Worm (Caenorhabditis elegans): Measurements from ENCODE around the gene F46B3.9.
A peak's percentile ranks its signal among the peaks of the same experiment; 100 is the strongest.

The F46B3.9 gene

ce11 chrV:20634330-20634729, 8.4 kb upstream of the F46B3.9 start, which contains the start of gene F46B3.16:
TSS of gene F46B3.16 (plus strand) at chrV:20634630.
- TF ChIP-seq dve-1 (tag; optimal IDR thresholded peaks at IDR 0.05; ENCODE audit: insufficient read depth) (no peak), zfp-2 (tag; optimal IDR thresholded peaks at IDR 0.05) (no peak), daf-12 (tag; optimal IDR thresholded peaks at IDR 0.05) (no peak), pqm-1 (tag; optimal IDR thresholded peaks at IDR 0.05) (no peak), nhr-11 (tag; optimal IDR thresholded peaks at IDR 0.05) (no peak), zip-2 (tag; optimal IDR thresholded peaks at IDR 0.05) (no peak), lin-13 (GFP tag; optimal IDR thresholded peaks at IDR 0.05) (no peak), spr-3 (GFP tag; optimal IDR thresholded peaks at IDR 0.05) (no peak), sdz-12 (GFP tag; optimal IDR thresholded peaks at IDR 0.05) (no peak), tra-1 (GFP tag; IDR thresholded peaks at IDR 0.05) (no peak)

- TF ChIP-seq ama-1 (optimal IDR thresholded peaks at IDR 0.05) (no peak), lin-38 (GFP tag; IDR thresholded peaks at IDR 0.05) (no peak), sdz-12 (GFP tag; optimal IDR thresholded peaks at IDR 0.05) (no peak), nhr-237 (tag; optimal IDR thresholded peaks at IDR 0.05) (no peak), daf-8 (GFP tag; IDR thresholded peaks at IDR 0.05) (no peak), spr-1 (tag; optimal IDR thresholded peaks at IDR 0.05) (no peak), dve-1 (tag; optimal IDR thresholded peaks at IDR 0.05; ENCODE audit: insufficient read depth) (no peak), daf-19 (GFP tag; conservative IDR thresholded peaks at IDR 0.05) (no peak), ztf-7 (tag; optimal IDR thresholded peaks at IDR 0.05) (no peak), T20F7.1 (GFP tag; optimal IDR thresholded peaks at IDR 0.05) (no peak), attf-4 (tag; optimal IDR thresholded peaks at IDR 0.05) (no peak), Y75B8A.6 (GFP tag; IDR thresholded peaks at IDR 0.05) (no peak), egl-43 (GFP tag; IDR thresholded peaks at IDR 0.05) (no peak), zag-1 (tag; optimal IDR thresholded peaks at IDR 0.05) (no peak), snpc-1.2 (GFP tag; IDR thresholded peaks at IDR 0.05) (no peak)
Observed at ce11 chrV:20633619-20634018, 7.7 kb upstream of the F46B3.9 start, which contains the start of gene F46B3.15. TSS of gene F46B3.15 (minus strand) at chrV:20633719.

- TF ChIP-seq daf-19 (GFP tag; conservative IDR thresholded peaks at IDR 0.05) = no peak
- no peak for TF ChIP-seq dmd-6 (GFP tag; IDR thresholded peaks at IDR 0.05)
Observed at ce11 chrV:20631255-20631654, 5.3 kb upstream of the F46B3.9 start, which contains the start of gene F46B3.14. TSS of gene F46B3.14 (minus strand) at chrV:20631355.

- TF ChIP-seq madf-5 (GFP tag; IDR thresholded peaks at IDR 0.05) (no peak), dmd-6 (GFP tag; IDR thresholded peaks at IDR 0.05) (no peak), arid-1 (GFP tag; conservative IDR thresholded peaks at IDR 0.05) (no peak), unc-62 (GFP tag; optimal IDR thresholded peaks at IDR 0.05 in 1 of 2) (peak in 1 of 2 experiments; percentile 95), unc-62 (tag; optimal IDR thresholded peaks at IDR 0.05) (no peak), dpl-1 (GFP tag; optimal IDR thresholded peaks at IDR 0.05) (no peak), lsy-2 (tag; optimal IDR thresholded peaks at IDR 0.05) (no peak)
Observed at ce11 chrV:20625260-20625659, 683 bp downstream of the F46B3.9 start.

- TF ChIP-seq aha-1 (tag) = no peak
Observed at ce11 chrV:20623060-20623459, 2.9 kb downstream of the F46B3.9 start, which contains the start of gene F46B3.8. TSS of gene F46B3.8 (minus strand) at chrV:20623160.

ce11 chrV:20618632-20619031, 7.3 kb downstream of the F46B3.9 start, which contains the start of gene F46B3.7:
TSS of gene F46B3.7 (minus strand) at chrV:20618732.
- TF ChIP-seq Y75B8A.6 (GFP tag; IDR thresholded peaks at IDR 0.05) = no peak
- no peak for TF ChIP-seq dve-1 (tag; optimal IDR thresholded peaks at IDR 0.05; ENCODE audit: insufficient read depth)
- TF ChIP-seq zfp-3 (GFP tag; conservative IDR thresholded peaks at IDR 0.05) = no peak
- TF ChIP-seq mdt-29 (GFP tag; IDR thresholded peaks at IDR 0.05) = no peak

Data from whole organism, L4 larva.